Worm (Caenorhabditis elegans) whole organism, late embryonic: ENCODE measurements around the gene ift-43.

Experiments
- F13H6.1 ChIP-seq: sonication (generic microtip); optimal IDR thresholded peaks from 2 replicates; lab custom pipeline; 2016; ENCODE audit warnings: missing genetic modification characterization, missing compliant biosample characterization
- Y22D7AL.16 ChIP-seq: sonication (generic microtip); optimal IDR thresholded peaks from 2 replicates; lab custom pipeline; 2016; ENCODE audit warnings: missing genetic modification characterization, missing compliant biosample characterization
- ama-1 ChIP-seq: fragments of 150-350 bp; optimal IDR thresholded peaks from 2 replicates; lab custom pipeline; 2014
- ets-4 ChIP-seq: sonication (generic microtip); optimal IDR thresholded peaks from 2 replicates; lab custom pipeline; 2016; ENCODE audit warnings: missing genetic modification characterization, missing compliant biosample characterization
- hlh-15 ChIP-seq: sonication (generic microtip); optimal IDR thresholded peaks from 2 replicates; lab custom pipeline; 2016; ENCODE audit warnings: missing genetic modification characterization, missing compliant biosample characterization
- npax-4 ChIP-seq: sonication (generic microtip); optimal IDR thresholded peaks from 2 replicates; lab custom pipeline; 2016; ENCODE audit warnings: missing genetic modification characterization, missing compliant biosample characterization
- syd-9 ChIP-seq: sonication (generic microtip); optimal IDR thresholded peaks from 2 replicates; lab custom pipeline; 2016; ENCODE audit warnings: mild to moderate bottlenecking, missing genetic modification characterization, moderate library complexity, missing compliant biosample characterization
- ttx-3 ChIP-seq: sonication (generic microtip); optimal IDR thresholded peaks from 2 replicates; lab custom pipeline; 2016; ENCODE audit warnings: missing genetic modification reagents, missing genetic modification characterization, missing compliant biosample characterization

DNA sequence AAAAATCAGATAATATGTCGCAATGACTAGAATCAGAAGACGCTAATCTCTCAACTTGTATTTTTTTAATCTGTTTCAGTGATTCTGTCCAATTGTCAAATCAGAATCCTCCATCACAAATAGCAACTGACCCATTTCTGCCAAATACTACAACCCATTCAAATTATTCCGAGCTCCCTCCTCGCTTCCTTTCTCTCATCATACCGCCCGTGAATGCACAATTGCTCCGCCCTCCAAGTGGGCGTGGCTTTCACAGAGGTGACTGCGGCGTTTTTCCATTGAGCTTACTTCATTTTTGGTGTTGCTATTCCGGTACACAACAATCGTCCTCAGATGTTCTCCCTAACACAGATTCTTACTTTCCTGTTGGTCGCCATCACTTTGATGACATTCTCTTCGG, 20.1 kb upstream of the ift-43 start, which contains the start of gene flp-27:
- no peak for TF ChIP-seq ama-1 (lab: Kevin White, UChicago)
- TF ChIP-seq F13H6.1 (tag; lab: Kevin White, UChicago): no peak
- no peak for TF ChIP-seq npax-4
- TF ChIP-seq hlh-15 (tag; lab: Kevin White, UChicago): no peak
- no peak for TF ChIP-seq ets-4 (tag; lab: Kevin White, UChicago)
- no peak for TF ChIP-seq Y22D7AL.16
- no peak for TF ChIP-seq ttx-3
- TF ChIP-seq syd-9 (tag; lab: Kevin White, UChicago): no peak
